Fruit fly (Drosophila melanogaster): ENCODE measurements around the gene tx.

tx gene

dm6 chr3R:26496356-26496755 is 55.8 kb downstream of the tx start:
- TF ChIP-seq fd96Ca (GFP tag; IDR thresholded peaks at IDR 0.05) (peak; percentile 82), CG15710 (tag; optimal IDR thresholded peaks at IDR 0.05) (peak; percentile 33), Ets98B (GFP tag; IDR thresholded peaks at IDR 0.05) (peak; percentile 81), CG17806 (tag; optimal IDR thresholded peaks at IDR 0.05) (peak; percentile 62), CG8159 (tag; optimal IDR thresholded peaks at IDR 0.05) (peak; percentile 69), CG14655 (GFP tag; optimal IDR thresholded peaks at IDR 0.05) (peak; percentile 81), Pif1B (GFP tag; optimal IDR thresholded peaks at IDR 0.05) (no peak), CG9948 (tag; optimal IDR thresholded peaks at IDR 0.05) (peak; percentile 42), EcR (GFP tag; optimal IDR thresholded peaks at IDR 0.05) (peak; percentile 24), D1 (tag; optimal IDR thresholded peaks at IDR 0.05) (no peak), CG34367 (tag; optimal IDR thresholded peaks at IDR 0.05) (no peak), Pif1A (GFP tag; optimal IDR thresholded peaks at IDR 0.05) (no peak), CG10348 (GFP tag; IDR thresholded peaks at IDR 0.05) (0 out of 2 replicates have a peak, but pooled peaks have one; percentile 34), CG8301 (tag; optimal IDR thresholded peaks at IDR 0.05) (peak; percentile 82), CG4496 (GFP tag; IDR thresholded peaks at IDR 0.05) (peak; percentile 91), CG32121 (GFP tag; IDR thresholded peaks at IDR 0.05) (peak; percentile 88), CG12605 (GFP tag; IDR thresholded peaks at IDR 0.05) (peak; percentile 75), rn (GFP tag; IDR thresholded peaks at IDR 0.05) (peak; percentile 62), CG13204 (GFP tag; optimal IDR thresholded peaks at IDR 0.05) (peak; percentile 32), Snoo (tag; optimal IDR thresholded peaks at IDR 0.05) (no peak)

Data from whole organism, pupa.